Fruit fly (Drosophila melanogaster): ENCODE data around the gene kon.

The kon gene

dm6 chr2L:18477455-18477854 is 26.3 kb downstream of the kon start (continued):
- TF ChIP-seq B-H2 (GFP tag; optimal IDR thresholded peaks at IDR 0.05) (peak; percentile 33), yki (optimal IDR thresholded peaks at IDR 0.05) (no peak), CG8388 (GFP tag; optimal IDR thresholded peaks at IDR 0.05) (peak; percentile 95), Sry-δ (GFP tag; optimal IDR thresholded peaks at IDR 0.05) (no peak), onecut (GFP tag; IDR thresholded peaks at IDR 0.05) (peak; percentile 86), CG32772 (GFP tag; IDR thresholded peaks at IDR 0.05) (peak; percentile 92; the same call in 1 of the 2 replicates), CG3065 (GFP tag; optimal IDR thresholded peaks at IDR 0.05) (peak; percentile 72), gem (tag; optimal IDR thresholded peaks at IDR 0.05) (peak; percentile 96), CG18619 (GFP tag; optimal IDR thresholded peaks at IDR 0.05) (peak; percentile 81), fd96Cb (tag; optimal IDR thresholded peaks at IDR 0.05) (peak; percentile 94), CG16815 (GFP tag; optimal IDR thresholded peaks at IDR 0.05) (peak; percentile 83), danr (GFP tag; IDR thresholded peaks at IDR 0.05) (peak; percentile 81; the same call in 1 of the 2 replicates), CG30431 (GFP tag; optimal IDR thresholded peaks at IDR 0.05) (peak; percentile 75), CG7745 (tag; optimal IDR thresholded peaks at IDR 0.05) (peak; percentile 59), Atf6 (GFP tag; IDR thresholded peaks at IDR 0.05) (peak; percentile 92; the same call in 1 of the 2 replicates), Hr51 (GFP tag; optimal IDR thresholded peaks at IDR 0.05) (peak in 1 of 2 experiments; percentile 53), ab (GFP tag; optimal IDR thresholded peaks at IDR 0.05) (no peak), CG7987 (GFP tag; optimal IDR thresholded peaks at IDR 0.05) (no peak), CG17186 (GFP tag; optimal IDR thresholded peaks at IDR 0.05) (peak; percentile 5), CG12155 (GFP tag; optimal IDR thresholded peaks at IDR 0.05) (peak; percentile 76), CG10209 (GFP tag; optimal IDR thresholded peaks at IDR 0.05) (peak; percentile 87), CG1792 (GFP tag; optimal IDR thresholded peaks at IDR 0.05) (peak; percentile 26), cad (GFP tag; optimal IDR thresholded peaks at IDR 0.05) (no peak), CG15514 (GFP tag; optimal IDR thresholded peaks at IDR 0.05) (no peak), NfI (GFP tag; optimal IDR thresholded peaks at IDR 0.05) (peak; percentile 78), eyg (GFP tag; optimal IDR thresholded peaks at IDR 0.05) (no peak), tin (GFP tag; optimal IDR thresholded peaks at IDR 0.05) (peak; percentile 92), Sox102F (GFP tag; optimal IDR thresholded peaks at IDR 0.05) (peak; percentile 92), Asciz (GFP tag; optimal IDR thresholded peaks at IDR 0.05) (peak; percentile 91), shn (GFP tag; optimal IDR thresholded peaks at IDR 0.05) (peak; percentile 5), CG4854 (GFP tag; optimal IDR thresholded peaks at IDR 0.05) (peak; percentile 51), unc-4 (GFP tag; IDR thresholded peaks at IDR 0.05; ENCODE audit: partially characterized antibody) (no peak), so (GFP tag; IDR thresholded peaks at IDR 0.05) (peak; percentile 88), CG9876 (GFP tag; optimal IDR thresholded peaks at IDR 0.05) (no peak), z (GFP tag; IDR thresholded peaks at IDR 0.05) (no peak), fru (optimal IDR thresholded peaks at IDR 0.05) (no peak), CG1529 (GFP tag; optimal IDR thresholded peaks at IDR 0.05) (peak; percentile 83), CG16863 (GFP tag; optimal IDR thresholded peaks at IDR 0.05) (no peak), br (optimal IDR thresholded peaks at IDR 0.05) (no peak), CG7271 (tag; optimal IDR thresholded peaks at IDR 0.05) (peak; percentile 66), mam (GFP tag; optimal IDR thresholded peaks at IDR 0.05) (peak; percentile 16), ase (GFP tag; IDR thresholded peaks at IDR 0.05) (peak; percentile 90), maf-S (GFP tag; optimal IDR thresholded peaks at IDR 0.05) (no peak), CG12659 (GFP tag; optimal IDR thresholded peaks at IDR 0.05) (peak; percentile 82), CG10147 (GFP tag; optimal IDR thresholded peaks at IDR 0.05) (no peak), her (GFP tag; optimal IDR thresholded peaks at IDR 0.05) (no peak), CG7786 (GFP tag; optimal IDR thresholded peaks at IDR 0.05) (no peak), gt (GFP tag; IDR thresholded peaks at IDR 0.05) (peak; percentile 77), sc (optimal IDR thresholded peaks at IDR 0.05) (no peak), sc (GFP tag; optimal IDR thresholded peaks at IDR 0.05) (peak; percentile 88), CG17802 (tag; optimal IDR thresholded peaks at IDR 0.05) (peak; percentile 45), CG7963 (GFP tag; IDR thresholded peaks at IDR 0.05; ENCODE audit: partially characterized antibody) (no peak)
